Worm (Caenorhabditis elegans): ENCODE results near the gene tut-1.

DNA sequence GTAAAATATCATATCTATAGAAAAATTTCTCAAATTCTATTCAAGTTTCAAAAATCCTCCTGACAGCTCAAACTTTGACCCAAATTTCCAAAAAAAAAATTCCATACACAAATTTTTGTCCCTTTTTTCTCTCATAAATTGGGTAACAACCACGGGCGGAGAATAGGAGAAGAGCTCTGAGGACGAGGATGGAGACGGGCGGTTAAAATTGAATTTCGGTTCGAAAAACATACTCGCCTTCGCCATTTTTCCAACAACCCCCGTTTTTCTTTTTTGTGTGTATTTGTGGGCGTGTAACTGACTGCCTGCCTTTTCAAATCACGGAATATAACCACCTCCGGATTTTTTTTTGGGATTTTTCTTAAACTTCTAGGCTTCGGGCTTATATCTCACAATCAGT, 23.8 kb downstream of the tut-1 start:
- TF ChIP-seq fos-1 (tag; optimal IDR thresholded peaks at IDR 0.05) (no peak), hpl-2 (GFP tag; optimal IDR thresholded peaks at IDR 0.05) (no peak), nhr-77 (tag; optimal IDR thresholded peaks at IDR 0.05) (no peak), nhr-90 (tag; optimal IDR thresholded peaks at IDR 0.05; ENCODE audit: poor library complexity) (no peak), ama-1 (optimal IDR thresholded peaks at IDR 0.05) (no peak), snpc-4 (tag; optimal IDR thresholded peaks at IDR 0.05) (no peak), aly-2 (tag; optimal IDR thresholded peaks at IDR 0.05) (no peak), nhr-28 (tag; optimal IDR thresholded peaks at IDR 0.05) (no peak), nhr-47 (tag; optimal IDR thresholded peaks at IDR 0.05) (no peak), fkh-10 (GFP tag; optimal IDR thresholded peaks at IDR 0.05) (peak; percentile 24), nhr-85 (tag) (no peak), unc-130 (tag; optimal IDR thresholded peaks at IDR 0.05) (no peak), skn-1 (tag; optimal IDR thresholded peaks at IDR 0.05) (no peak), ztf-11 (tag; optimal IDR thresholded peaks at IDR 0.05) (no peak)
